Worm (Caenorhabditis elegans) whole organism, L1 larva: ENCODE data around the gene B0303.4.

Experiments used
- aha-1 ChIP-seq: fragments of 150-350 bp; optimal IDR thresholded peaks from 2 replicates; lab custom pipeline; 2014; ENCODE audit warnings: missing biosample characterization, missing genetic modification characterization
- aly-2 ChIP-seq: fragments of 150-350 bp; optimal IDR thresholded peaks from 2 replicates; lab custom pipeline; 2014; ENCODE audit warnings: missing biosample characterization, missing genetic modification characterization
- hlh-4 ChIP-seq: sonication (generic microtip); optimal IDR thresholded peaks from 2 replicates; lab custom pipeline; 2016; ENCODE audit warnings: mild to moderate bottlenecking, missing genetic modification characterization, missing compliant biosample characterization
- lsy-2 ChIP-seq, 2 experiments: fragments of 150-350 bp; optimal IDR thresholded peaks; 2 replicates each; lab custom pipeline; 2014; ENCODE audit warnings: missing biosample characterization in 2 of 2, missing genetic modification characterization in 2 of 2
- nhr-11 ChIP-seq: fragments of 150-350 bp; optimal IDR thresholded peaks from 2 replicates; lab custom pipeline; 2014; ENCODE audit warnings: missing biosample characterization, missing genetic modification characterization
- nhr-77 ChIP-seq: fragments of 150-350 bp; optimal IDR thresholded peaks from 2 replicates; lab custom pipeline; 2014; ENCODE audit warnings: missing biosample characterization, missing genetic modification characterization
- nhr-84 ChIP-seq: sonication (generic microtip); optimal IDR thresholded peaks from 2 replicates; lab custom pipeline; 2017; ENCODE audit warnings: missing biosample characterization, missing genetic modification characterization
- sup-37 ChIP-seq: fragments of 200-800 bp; sonication (Bioruptor generic); optimal IDR thresholded peaks from 2 replicates; lab custom pipeline; 2018; ENCODE audit warnings: mild to moderate bottlenecking, missing genetic modification characterization, missing compliant biosample characterization
- swsn-7 ChIP-seq: sonication (generic microtip); optimal IDR thresholded peaks from 2 replicates; lab custom pipeline; 2016; ENCODE audit warnings: missing genetic modification characterization, missing compliant biosample characterization
- unc-62 ChIP-seq: fragments of 150-350 bp; optimal IDR thresholded peaks from 2 replicates; lab custom pipeline; 2014; ENCODE audit warnings: missing biosample characterization, missing genetic modification reagents, missing genetic modification characterization
- vab-15 ChIP-seq: sonication (generic microtip); optimal IDR thresholded peaks from 2 replicates; lab custom pipeline; 2017; ENCODE audit warnings: missing genotype, mild to moderate bottlenecking, missing genetic modification characterization, missing compliant biosample characterization
- ztf-4 ChIP-seq: fragments of 150-350 bp; optimal IDR thresholded peaks from 2 replicates; lab custom pipeline; 2014; ENCODE audit warnings: missing biosample characterization, missing genetic modification characterization

DNA sequence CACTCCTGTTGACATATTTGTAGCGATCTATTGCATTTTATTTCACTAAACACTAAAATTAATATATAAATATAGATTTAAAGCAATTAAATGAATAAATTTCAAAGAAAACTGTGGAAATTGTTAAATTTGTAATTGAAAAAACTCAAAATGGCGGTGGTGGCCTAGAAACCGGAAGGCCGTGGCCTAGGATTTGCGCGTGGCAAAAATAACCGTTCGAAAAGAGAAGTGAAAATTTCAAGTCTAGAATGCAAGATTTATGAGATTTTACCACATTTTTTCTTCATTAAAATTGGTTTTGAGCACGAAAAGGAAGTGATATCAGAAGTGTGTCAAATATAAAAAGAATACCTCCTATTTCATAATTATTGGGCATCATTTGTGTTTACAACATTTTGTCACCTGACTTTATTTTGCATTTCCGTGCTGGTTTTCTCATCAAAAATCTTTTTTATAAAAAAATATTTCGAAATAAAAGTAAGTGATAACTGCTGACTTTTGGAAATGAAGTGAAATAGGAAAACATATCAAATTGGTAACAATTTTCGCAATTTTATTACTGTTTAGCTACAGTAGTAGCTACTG is 5.9 kb upstream of the B0303.4 start, which contains the start of gene fli-1:
- TF ChIP-seq unc-62 (GFP tag; lab: Kevin White, UChicago) (no peak), nhr-77 (tag; lab: Kevin White, UChicago) (no peak), vab-15 (tag; lab: Kevin White, UChicago) (no peak), nhr-11 (tag; lab: Kevin White, UChicago) (no peak), lsy-2 (tag; optimal IDR thresholded peaks at IDR 0.05; lab: Kevin White, UChicago) (peak; percentile 7 to 33), ztf-4 (tag; lab: Kevin White, UChicago) (no peak), hlh-4 (tag; lab: Kevin White, UChicago) (no peak), aly-2 (tag; lab: Kevin White, UChicago) (no peak), nhr-84 (tag; lab: Kevin White, UChicago) (no peak), sup-37 (GFP tag; lab: Kevin White, UChicago) (no peak), aha-1 (tag; lab: Kevin White, UChicago) (no peak), swsn-7 (tag; lab: Kevin White, UChicago) (peak; percentile 5)
